Worm (Caenorhabditis elegans): ENCODE data around the gene lelo-3.

Gene lelo-3

ce11 chrX:6002479-6002878 is 19.9 kb downstream of the lelo-3 start:
- TF ChIP-seq unc-62 (GFP tag; optimal IDR thresholded peaks at IDR 0.05 in 1 of 2), result peak in 1 of 2 experiments; percentile 91
- TF ChIP-seq unc-62 (tag; optimal IDR thresholded peaks at IDR 0.05), result no peak
- no peak for TF ChIP-seq egl-27 (tag; optimal IDR thresholded peaks at IDR 0.05)

ce11 chrX:6001432-6001831 is 20.9 kb downstream of the lelo-3 start, which contains the start of gene F22F4.4:
F22F4.4 (minus strand) TSS chrX:6001532.
- TF ChIP-seq sdz-12 (GFP tag; optimal IDR thresholded peaks at IDR 0.05) (no peak), Y5F2A.4 (GFP tag; optimal IDR thresholded peaks at IDR 0.05) (no peak), unc-62 (GFP tag; optimal IDR thresholded peaks at IDR 0.05 in 1 of 2) (peak in 1 of 2 experiments; percentile 21), unc-62 (tag; optimal IDR thresholded peaks at IDR 0.05) (no peak), daf-12 (tag; optimal IDR thresholded peaks at IDR 0.05) (no peak), php-3 (GFP tag; IDR thresholded peaks at IDR 0.05) (no peak), ztf-11 (tag; optimal IDR thresholded peaks at IDR 0.05) (no peak), fkh-10 (GFP tag; optimal IDR thresholded peaks at IDR 0.05) (no peak)

- TF ChIP-seq unc-39 (tag; optimal IDR thresholded peaks at IDR 0.05), result no peak
- TF ChIP-seq ama-1 (optimal IDR thresholded peaks at IDR 0.05), result no peak
- TF ChIP-seq unc-62 (GFP tag; optimal IDR thresholded peaks at IDR 0.05 in 1 of 2), result peak in 1 of 2 experiments; percentile 83
- no peak for TF ChIP-seq unc-62 (tag; optimal IDR thresholded peaks at IDR 0.05)
- no peak for TF ChIP-seq nhr-77 (tag; optimal IDR thresholded peaks at IDR 0.05)
- TF ChIP-seq nhr-6 (tag; optimal IDR thresholded peaks at IDR 0.05), result no peak
- peak; percentile 81 for TF ChIP-seq aha-1 (tag)
Observed at ce11 chrX:5999103-5999554, 23.2 kb downstream of the lelo-3 start, which contains the start of gene F22F4.9. F22F4.9 (minus strand) TSS chrX:5999504.

ce11 chrX:5995613-5996206 is 26.7 kb downstream of the lelo-3 start, which contains the start of gene inx-3:
inx-3 (plus strand) TSS chrX:5996156.
- peak; percentile 62; the same call in 1 of the 2 replicates for TF ChIP-seq set-16 (GFP tag; IDR thresholded peaks at IDR 0.05)
- no peak for TF ChIP-seq dmd-6 (GFP tag; IDR thresholded peaks at IDR 0.05)
- no peak for TF ChIP-seq lim-7 (GFP tag; IDR thresholded peaks at IDR 0.05)
- TF ChIP-seq aha-1 (tag), result peak; percentile 25
- TF ChIP-seq egl-43 (GFP tag; IDR thresholded peaks at IDR 0.05), result 0 out of 2 replicates have a peak, but pooled peaks have one; percentile 33

ce11 chrX:5994004-5994403 is 28.4 kb downstream of the lelo-3 start:
- TF ChIP-seq spr-3 (GFP tag; optimal IDR thresholded peaks at IDR 0.05), result no peak
- no peak for TF ChIP-seq ceh-20 (GFP tag; IDR thresholded peaks at IDR 0.05)
- TF ChIP-seq mxl-2 (GFP tag; conservative IDR thresholded peaks at IDR 0.05), result no peak
- TF ChIP-seq pqm-1 (tag; optimal IDR thresholded peaks at IDR 0.05), result no peak
- TF ChIP-seq nhr-48 (tag; optimal IDR thresholded peaks at IDR 0.05), result no peak
- no peak for TF ChIP-seq jun-1 (tag; optimal IDR thresholded peaks at IDR 0.05)
- TF ChIP-seq rbr-2 (tag; optimal IDR thresholded peaks at IDR 0.05), result no peak
- no peak for TF ChIP-seq Y48G9A.11 (GFP tag; IDR thresholded peaks at IDR 0.05)
- TF ChIP-seq duxl-1 (tag; optimal IDR thresholded peaks at IDR 0.05; ENCODE audit: poor library complexity), result no peak
- no peak for TF ChIP-seq unc-39 (tag; optimal IDR thresholded peaks at IDR 0.05)
- TF ChIP-seq lin-15B (tag; optimal IDR thresholded peaks at IDR 0.05), result no peak
- TF ChIP-seq cey-2 (tag; optimal IDR thresholded peaks at IDR 0.05; ENCODE audit: borderline replicate concordance, insufficient read depth), result no peak
- TF ChIP-seq madf-9 (GFP tag; conservative IDR thresholded peaks at IDR 0.05), result no peak
- no peak for TF ChIP-seq zag-1 (tag; optimal IDR thresholded peaks at IDR 0.05)
- no peak for TF ChIP-seq dmd-8 (GFP tag; IDR thresholded peaks at IDR 0.05)
- no peak for TF ChIP-seq nhr-76 (tag; optimal IDR thresholded peaks at IDR 0.05)
- no peak for TF ChIP-seq nhr-11 (tag; optimal IDR thresholded peaks at IDR 0.05)
- TF ChIP-seq F49E8.2 (tag; optimal IDR thresholded peaks at IDR 0.05; ENCODE audit: borderline replicate concordance), result no peak

Data from whole organism, L4 larva.